Worm (Caenorhabditis elegans): ENCODE measurements around the gene spp-2.

The spp-2 gene

DNA sequence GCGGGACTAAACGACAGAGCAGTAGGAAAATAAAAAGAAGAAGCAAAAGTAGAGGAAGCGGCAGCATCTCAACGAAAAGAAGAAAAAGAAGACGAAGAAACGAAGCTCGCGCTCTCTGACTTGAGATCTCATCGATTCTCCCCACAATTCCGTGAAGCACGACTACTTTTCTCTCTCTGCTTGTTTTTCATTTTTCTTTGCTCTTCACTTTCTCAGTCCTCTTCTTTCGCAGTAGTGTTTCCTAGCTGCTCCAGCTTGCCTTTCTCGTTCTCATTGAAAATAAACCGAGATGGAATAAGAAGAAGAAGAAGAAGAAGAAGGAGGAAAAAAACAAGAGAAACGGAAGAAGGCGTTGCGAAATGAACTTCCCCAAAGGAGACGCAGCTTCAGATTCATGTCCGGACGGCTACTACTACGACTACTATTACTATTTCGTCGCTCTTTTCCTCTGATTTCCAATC, 31.9 kb downstream of the spp-2 start (continued):
- no peak for TF ChIP-seq unc-130 (tag; optimal IDR thresholded peaks at IDR 0.05)
- TF ChIP-seq jun-1 (tag; optimal IDR thresholded peaks at IDR 0.05) = no peak
- TF ChIP-seq nhr-85 (tag) = no peak
- TF ChIP-seq nhr-19 (GFP tag; conservative IDR thresholded peaks at IDR 0.05) = no peak
- TF ChIP-seq xbp-1 (tag; optimal IDR thresholded peaks at IDR 0.05) = peak; percentile 29
- no peak for TF ChIP-seq sox-4 (tag; optimal IDR thresholded peaks at IDR 0.05)
- TF ChIP-seq unc-62 (GFP tag; optimal IDR thresholded peaks at IDR 0.05) = no peak
- peak; percentile 94 for TF ChIP-seq lin-14 (GFP tag; optimal IDR thresholded peaks at IDR 0.05)
- peak; percentile 70 for TF ChIP-seq fkh-8 (tag; optimal IDR thresholded peaks at IDR 0.05)
- TF ChIP-seq zag-1 (tag; optimal IDR thresholded peaks at IDR 0.05) = peak; percentile 70
- TF ChIP-seq nhr-47 (tag; optimal IDR thresholded peaks at IDR 0.05) = peak; percentile 59
- no peak for TF ChIP-seq fkh-4 (tag; optimal IDR thresholded peaks at IDR 0.05; ENCODE audit: borderline replicate concordance)
- TF ChIP-seq lin-13 (GFP tag; optimal IDR thresholded peaks at IDR 0.05) = no peak
- TF ChIP-seq nhr-20 (tag; optimal IDR thresholded peaks at IDR 0.05) = peak; percentile 9
- no peak for TF ChIP-seq snpc-4 (tag; optimal IDR thresholded peaks at IDR 0.05)
- TF ChIP-seq efl-1 (optimal IDR thresholded peaks at IDR 0.05) = peak; percentile 19 to 21
- no peak for TF ChIP-seq efl-1 (GFP tag; optimal IDR thresholded peaks at IDR 0.05 in 1 of 2)
- no peak for TF ChIP-seq tlp-1 (tag; optimal IDR thresholded peaks at IDR 0.05)
- no peak for TF ChIP-seq C04F5.9 (tag; optimal IDR thresholded peaks at IDR 0.05)
- no peak for TF ChIP-seq elt-3 (tag; optimal IDR thresholded peaks at IDR 0.05)
- peak; percentile 4 for TF ChIP-seq rnt-1 (tag; optimal IDR thresholded peaks at IDR 0.05)
- TF ChIP-seq unc-86 (tag; optimal IDR thresholded peaks at IDR 0.05) = peak; percentile 76
- TF ChIP-seq hpl-2 (GFP tag; optimal IDR thresholded peaks at IDR 0.05) = no peak
- peak; percentile 7 for TF ChIP-seq fos-1 (tag; optimal IDR thresholded peaks at IDR 0.05)
- TF ChIP-seq nhr-28 (tag; optimal IDR thresholded peaks at IDR 0.05) = no peak
- no peak for TF ChIP-seq Y116A8C.19 (tag; optimal IDR thresholded peaks at IDR 0.05; ENCODE audit: borderline replicate concordance)
- TF ChIP-seq ceh-82 (tag; optimal IDR thresholded peaks at IDR 0.05) = peak in 1 of 3 experiments; percentile 48
- TF ChIP-seq grh-1 (GFP tag; IDR thresholded peaks at IDR 0.05) = no peak
- TF ChIP-seq ets-5 (GFP tag; IDR thresholded peaks at IDR 0.05) = no peak
- TF ChIP-seq nhr-90 (tag; optimal IDR thresholded peaks at IDR 0.05; ENCODE audit: poor library complexity) = no peak
- no peak for TF ChIP-seq lin-39 (tag; optimal IDR thresholded peaks at IDR 0.05)
- TF ChIP-seq nhr-76 (tag; optimal IDR thresholded peaks at IDR 0.05) = no peak
- no peak for TF ChIP-seq hlh-17 (GFP tag; optimal IDR thresholded peaks at IDR 0.05; ENCODE audit: borderline replicate concordance)
- TF ChIP-seq sup-37 (GFP tag; optimal IDR thresholded peaks at IDR 0.05) = no peak
- no peak for TF ChIP-seq skn-1 (tag; optimal IDR thresholded peaks at IDR 0.05)
- TF ChIP-seq sptf-1 (tag; optimal IDR thresholded peaks at IDR 0.05) = no peak
- no peak for TF ChIP-seq nhr-84 (tag; optimal IDR thresholded peaks at IDR 0.05)
- no peak for TF ChIP-seq lin-15B (tag; optimal IDR thresholded peaks at IDR 0.05)
- no peak for TF ChIP-seq irx-1 (tag; optimal IDR thresholded peaks at IDR 0.05)
- TF ChIP-seq tbx-2 (tag; optimal IDR thresholded peaks at IDR 0.05) = peak; percentile 67
- TF ChIP-seq nhr-77 (tag; optimal IDR thresholded peaks at IDR 0.05) = peak; percentile 27
- peak in 1 of 2 experiments; percentile 4 for TF ChIP-seq lin-35 (GFP tag; optimal IDR thresholded peaks at IDR 0.05)
- no peak for TF ChIP-seq aha-1 (tag; optimal IDR thresholded peaks at IDR 0.05)
- no peak for TF ChIP-seq ceh-90 (tag; optimal IDR thresholded peaks at IDR 0.05)
- TF ChIP-seq snu-23 (GFP tag; optimal IDR thresholded peaks at IDR 0.05) = peak; percentile 31
- peak; percentile 1 for TF ChIP-seq C16A3.4 (tag; optimal IDR thresholded peaks at IDR 0.05)
- no peak for TF ChIP-seq nhr-12 (tag; optimal IDR thresholded peaks at IDR 0.05)
- TF ChIP-seq lsy-2 (tag; optimal IDR thresholded peaks at IDR 0.05) = peak; percentile 16 to 63
- TF ChIP-seq nhr-237 (tag; optimal IDR thresholded peaks at IDR 0.05) = no peak
- peak; percentile 62 for TF ChIP-seq nhr-71 (tag; optimal IDR thresholded peaks at IDR 0.05)
- TF ChIP-seq pax-3 (tag; optimal IDR thresholded peaks at IDR 0.05) = no peak
- TF ChIP-seq ceh-88 (GFP tag; IDR thresholded peaks at IDR 0.05) = no peak
- TF ChIP-seq pag-3 (tag; optimal IDR thresholded peaks at IDR 0.05; ENCODE audit: borderline replicate concordance, insufficient read depth) = no peak
- no peak for TF ChIP-seq blmp-1 (tag; optimal IDR thresholded peaks at IDR 0.05)
